Fruit fly (Drosophila melanogaster) whole organism, embryonic: ENCODE measurements around the gene CG1307.
A peak's percentile ranks its signal among the peaks of the same experiment; 100 is the strongest.

ENCODE experiments used
- Atf3 ChIP-seq: fragments of 200-800 bp; sonication (Bioruptor generic); optimal IDR thresholded peaks from 3 replicates; lab custom pipeline; 2016; ENCODE audit warnings: missing biosample characterization, missing genetic modification characterization
- Bdp1 ChIP-seq: fragments of 200-800 bp; sonication (Bioruptor generic); optimal IDR thresholded peaks from 3 replicates; lab custom pipeline; 2016; ENCODE audit warnings: missing biosample characterization, missing genetic modification characterization
- Blimp-1 ChIP-seq: fragments of 200-800 bp; sonication (Bioruptor generic); optimal IDR thresholded peaks from 3 replicates; lab custom pipeline; 2018; ENCODE audit warnings: missing biosample characterization, missing genetic modification characterization, mild to moderate bottlenecking, moderate library complexity, missing genetic modification reagents
- CG11456 ChIP-seq: fragments of 200-800 bp; sonication (Bioruptor generic); IDR thresholded peaks from 3 replicates; pipeline ENCODE4 v1.3.6; 2022; ENCODE audit warnings: missing biosample characterization, missing genetic modification characterization
- CG12071 ChIP-seq: fragments of 200-800 bp; sonication (Bioruptor generic); optimal IDR thresholded peaks from 3 replicates; lab custom pipeline; 2018; ENCODE audit warnings: missing biosample characterization, mild to moderate bottlenecking, missing genetic modification characterization
- CG1233 ChIP-seq: fragments of 200-800 bp; sonication (Bioruptor generic); optimal IDR thresholded peaks from 4 replicates; lab custom pipeline; 2018; ENCODE audit warnings: missing biosample characterization, mild to moderate bottlenecking, missing genetic modification characterization
- CG12942 ChIP-seq: fragments of 200-800 bp; sonication (Bioruptor generic); optimal IDR thresholded peaks from 3 replicates; lab custom pipeline; 2016; ENCODE audit warnings: missing biosample characterization, missing genetic modification characterization
- CG13287 ChIP-seq: fragments of 200-800 bp; sonication (Bioruptor generic); IDR thresholded peaks from 2 replicates; pipeline ENCODE4 v1.3.6; 2022; ENCODE audit warnings: missing biosample characterization, missing genetic modification characterization; ENCODE audit not compliant: partially characterized antibody
- CG14667 ChIP-seq: fragments of 200-800 bp; sonication (Bioruptor generic); IDR thresholded peaks from 2 replicates; pipeline ENCODE4 v1.3.6; 2022; ENCODE audit warnings: missing biosample characterization, missing genetic modification characterization
- CG15011 ChIP-seq: fragments of 200-800 bp; sonication (Bioruptor generic); optimal IDR thresholded peaks from 3 replicates; lab custom pipeline; 2018; ENCODE audit warnings: missing biosample characterization, mild to moderate bottlenecking, missing genetic modification characterization
- CG15073 ChIP-seq: fragments of 200-800 bp; sonication (Bioruptor generic); optimal IDR thresholded peaks from 2 replicates; lab custom pipeline; 2016; ENCODE audit warnings: missing biosample characterization, missing genetic modification characterization
- CG15514 ChIP-seq: fragments of 200-800 bp; sonication (Bioruptor generic); optimal IDR thresholded peaks from 3 replicates; lab custom pipeline; 2017; ENCODE audit warnings: missing biosample characterization, missing genetic modification characterization, mild to moderate bottlenecking, moderate library complexity, missing genetic modification reagents
- CG15696 ChIP-seq: fragments of 200-800 bp; sonication (Bioruptor generic); optimal IDR thresholded peaks from 2 replicates; lab custom pipeline; 2019; ENCODE audit warnings: missing biosample characterization, mild to moderate bottlenecking, missing genetic modification characterization, moderate library complexity
- CG16863 ChIP-seq: fragments of 200-800 bp; sonication (Bioruptor generic); optimal IDR thresholded peaks from 3 replicates; lab custom pipeline; 2016; ENCODE audit warnings: missing biosample characterization, missing genetic modification characterization
- CG17612 ChIP-seq: fragments of 200-800 bp; sonication (Bioruptor generic); IDR thresholded peaks from 2 replicates; pipeline ENCODE4 v1.3.6; 2022; ENCODE audit warnings: missing biosample characterization, missing genetic modification characterization
- CG2202 ChIP-seq: fragments of 200-800 bp; sonication (Bioruptor generic); optimal IDR thresholded peaks from 2 replicates; lab custom pipeline; 2018; ENCODE audit warnings: missing biosample characterization, mild to moderate bottlenecking, missing genetic modification characterization
- CG31441 ChIP-seq: fragments of 200-800 bp; sonication (Bioruptor generic); IDR thresholded peaks from 2 replicates; pipeline ENCODE4 v1.3.6; 2022; ENCODE audit warnings: missing biosample characterization, missing genetic modification characterization
- CG3995 ChIP-seq: fragments of 200-800 bp; sonication (Bioruptor generic); optimal IDR thresholded peaks from 3 replicates; lab custom pipeline; 2016; ENCODE audit warnings: missing biosample characterization, missing genetic modification characterization
- CG6254 ChIP-seq: fragments of 200-800 bp; sonication (Bioruptor generic); optimal IDR thresholded peaks from 3 replicates; lab custom pipeline; 2017; ENCODE audit warnings: mild to moderate bottlenecking, missing biosample characterization, missing genetic modification reagents, missing genetic modification characterization
- CG7556 ChIP-seq: fragments of 200-800 bp; sonication (Bioruptor generic); optimal IDR thresholded peaks from 2 replicates; lab custom pipeline; 2017; ENCODE audit warnings: missing biosample characterization, mild to moderate bottlenecking, missing genetic modification characterization
- CG7745 ChIP-seq: fragments of 200-800 bp; sonication (Bioruptor generic); optimal IDR thresholded peaks from 2 replicates; lab custom pipeline; 2018; ENCODE audit warnings: missing biosample characterization, mild to moderate bottlenecking, missing genetic modification characterization, moderate library complexity
- CG9727 ChIP-seq: fragments of 200-800 bp; sonication (Bioruptor generic); optimal IDR thresholded peaks from 3 replicates; lab custom pipeline; 2017; ENCODE audit warnings: missing biosample characterization, mild to moderate bottlenecking, missing genetic modification characterization
- CG9797 ChIP-seq: fragments of 200-800 bp; sonication (Bioruptor generic); optimal IDR thresholded peaks from 3 replicates; lab custom pipeline; 2018; ENCODE audit warnings: missing biosample characterization, mild to moderate bottlenecking, missing genetic modification characterization
- CkIIα-i1 ChIP-seq: fragments of 200-800 bp; sonication (Bioruptor generic); IDR thresholded peaks from 2 replicates; pipeline ENCODE4 v1.3.6; 2022; ENCODE audit warnings: missing biosample characterization, missing genetic modification characterization
- D19A ChIP-seq: fragments of 200-800 bp; optimal IDR thresholded peaks from 3 replicates; lab custom pipeline; 2019; ENCODE audit warnings: missing biosample characterization, mild to moderate bottlenecking, missing genetic modification characterization, moderate library complexity
- E2f2 ChIP-seq: fragments of 200-800 bp; sonication (Bioruptor generic); IDR thresholded peaks from 2 replicates; pipeline ENCODE4 v1.3.6; 2022; ENCODE audit warnings: missing biosample characterization, missing genetic modification characterization
- Gug ChIP-seq: fragments of 200-800 bp; sonication (Bioruptor generic); IDR thresholded peaks from 4 replicates; pipeline ENCODE4 v1.3.6; 2022; ENCODE audit warnings: missing biosample characterization, missing genetic modification characterization
- Lhr ChIP-seq: fragments of 200-800 bp; sonication (Bioruptor generic); optimal IDR thresholded peaks from 3 replicates; lab custom pipeline; 2017; ENCODE audit warnings: mild to moderate bottlenecking, missing biosample characterization, missing genetic modification reagents, missing genetic modification characterization
- Oaz ChIP-seq: fragments of 200-800 bp; sonication (Bioruptor generic); IDR thresholded peaks from 2 replicates; pipeline ENCODE4 v1.3.6; 2022; ENCODE audit warnings: missing biosample characterization, missing genetic modification characterization
- Rfx ChIP-seq: fragments of 200-800 bp; sonication (Bioruptor generic); IDR thresholded peaks from 2 replicates; pipeline ENCODE4 v1.3.6; 2022; ENCODE audit warnings: missing biosample characterization, missing genetic modification characterization
- Rx ChIP-seq: fragments of 200-800 bp; sonication (Bioruptor generic); IDR thresholded peaks from 2 replicates; pipeline ENCODE4 v1.3.6; 2022; ENCODE audit warnings: missing biosample characterization, missing genetic modification characterization
- Sox100B ChIP-seq: fragments of 200-800 bp; sonication (Bioruptor generic); optimal IDR thresholded peaks from 3 replicates; lab custom pipeline; 2018; ENCODE audit warnings: missing biosample characterization, mild to moderate bottlenecking, missing genetic modification characterization
- Ssrp ChIP-seq: fragments of 200-800 bp; sonication (Bioruptor generic); optimal IDR thresholded peaks from 2 replicates; lab custom pipeline; 2018; ENCODE audit warnings: missing biosample characterization, mild to moderate bottlenecking, missing genetic modification characterization, moderate library complexity
- Usf ChIP-seq: fragments of 200-800 bp; sonication (Bioruptor generic); optimal IDR thresholded peaks from 2 replicates; lab custom pipeline; 2017; ENCODE audit warnings: missing genotype, missing biosample characterization, missing genetic modification characterization
- btn ChIP-seq: fragments of 200-800 bp; sonication (Bioruptor generic); optimal IDR thresholded peaks from 2 replicates; lab custom pipeline; 2016; ENCODE audit warnings: missing biosample characterization, missing genetic modification characterization
- dan ChIP-seq: fragments of 200-800 bp; sonication (Bioruptor generic); IDR thresholded peaks from 2 replicates; pipeline ENCODE4 v1.3.6; 2022; ENCODE audit warnings: missing biosample characterization, missing genetic modification characterization
- dpn ChIP-seq, 2 experiments: fragments of 200-800 bp; sonication (Bioruptor generic); optimal IDR thresholded peaks; 3 replicates each; lab custom pipeline; 2016; ENCODE audit warnings: missing biosample characterization in 2 of 2, missing genetic modification characterization in 2 of 2
- ewg ChIP-seq: fragments of 200-800 bp; sonication (Bioruptor generic); optimal IDR thresholded peaks from 3 replicates; lab custom pipeline; 2017; ENCODE audit warnings: mild to moderate bottlenecking, missing biosample characterization, missing genetic modification reagents, missing genetic modification characterization
- gem ChIP-seq: fragments of 200-800 bp; sonication (Bioruptor generic); optimal IDR thresholded peaks from 2 replicates; lab custom pipeline; 2019; ENCODE audit warnings: missing biosample characterization, mild to moderate bottlenecking, missing genetic modification characterization, moderate library complexity
- knrl ChIP-seq: fragments of 200-800 bp; sonication (Bioruptor generic); IDR thresholded peaks from 3 replicates; pipeline ENCODE4 v1.3.6; 2022; ENCODE audit warnings: missing biosample characterization, missing genetic modification characterization; ENCODE audit not compliant: partially characterized antibody
- nmo ChIP-seq: fragments of 200-800 bp; sonication (Bioruptor generic); optimal IDR thresholded peaks from 2 replicates; lab custom pipeline; 2018; ENCODE audit warnings: missing biosample characterization, mild to moderate bottlenecking, missing genetic modification characterization, moderate library complexity
- org-1 ChIP-seq: fragments of 200-800 bp; sonication (Bioruptor generic); optimal IDR thresholded peaks from 2 replicates; lab custom pipeline; 2017; ENCODE audit warnings: missing biosample characterization, missing genetic modification characterization
- row ChIP-seq: fragments of 200-800 bp; sonication (Bioruptor generic); IDR thresholded peaks from 3 replicates; pipeline ENCODE4 v1.3.6; 2022; ENCODE audit warnings: missing biosample characterization, missing genetic modification characterization
- sens ChIP-seq: fragments of 200-800 bp; sonication (Bioruptor generic); peaks from one replicate; lab custom pipeline; 2016; ENCODE audit warnings: missing biosample characterization, missing genetic modification characterization
- sisA ChIP-seq: fragments of 200-800 bp; sonication (Bioruptor generic); IDR thresholded peaks from 2 replicates; pipeline ENCODE4 v1.3.6; 2022; ENCODE audit warnings: missing biosample characterization, missing genetic modification characterization
- tio ChIP-seq: fragments of 200-800 bp; sonication (Bioruptor generic); optimal IDR thresholded peaks from 2 replicates; lab custom pipeline; 2017; ENCODE audit warnings: missing biosample characterization, missing genetic modification characterization, inconsistent platforms
- tll ChIP-seq, 2 experiments: fragments of 200-800 bp in 1 of 2; fragments of >200 bp in 1 of 2; sonication (Bioruptor generic) in 1 of 2; optimal IDR thresholded peaks; 2 replicates each; lab custom pipeline; 2017 to 2019; ENCODE audit warnings: missing biosample characterization in 2 of 2, missing genetic modification characterization in 2 of 2, mild to moderate bottlenecking in 1 of 2, moderate library complexity in 1 of 2
- wek ChIP-seq: fragments of 200-800 bp; sonication (Bioruptor generic); optimal IDR thresholded peaks from 3 replicates; lab custom pipeline; 2018; ENCODE audit warnings: missing biosample characterization, mild to moderate bottlenecking, missing genetic modification characterization, moderate library complexity
- zfh1 ChIP-seq: fragments of 200-800 bp; sonication (Bioruptor generic); IDR thresholded peaks from 3 replicates; pipeline ENCODE4 v1.3.6; 2022; ENCODE audit warnings: missing biosample characterization, missing genetic modification characterization

CG1307 gene

dm6 chr3R:6664371-6665116, 7.3 kb upstream of the CG1307 start (continued):
- no peak for TF ChIP-seq CkIIα-i1 (GFP tag; lab: Robert Waterston, UW)
- peak; percentile 74 for TF ChIP-seq sens (GFP tag; lab: Kevin White, UChicago)
- peak; percentile 42 for TF ChIP-seq tio (GFP tag; lab: Kevin White, UChicago)
- peak; percentile 51 for TF ChIP-seq nmo
- TF ChIP-seq D19A (tag; lab: Kevin White, UChicago): peak; percentile 16
- peak; percentile 30 for TF ChIP-seq CG2202
- TF ChIP-seq CG13287 (GFP tag; lab: Robert Waterston, UW): peak; percentile 9; the same call in 1 of the 2 replicates
- peak; percentile 27 for TF ChIP-seq Sox100B (GFP tag; lab: Kevin White, UChicago)
- no peak for TF ChIP-seq CG7745 (tag; lab: Kevin White, UChicago)
- no peak for TF ChIP-seq Gug (GFP tag; lab: Robert Waterston, UW)
- peak; percentile 8 for TF ChIP-seq btn
- no peak for TF ChIP-seq CG6254 (GFP tag; lab: Kevin White, UChicago)
- TF ChIP-seq CG15514 (GFP tag; lab: Kevin White, UChicago): no peak
- TF ChIP-seq Atf3: peak; percentile 7
- TF ChIP-seq Oaz (GFP tag; lab: Robert Waterston, UW): no peak
- peak; percentile 77 for TF ChIP-seq CG31441
- TF ChIP-seq CG15011: no peak
- no peak for TF ChIP-seq CG17612 (GFP tag; lab: Robert Waterston, UW)
- no peak for TF ChIP-seq CG12071
- 0 out of 3 replicates have a peak, but pooled peaks have one; percentile 13 for TF ChIP-seq knrl (GFP tag; lab: Robert Waterston, UW)
- TF ChIP-seq CG15696 (tag; lab: Kevin White, UChicago): peak; percentile 78
- TF ChIP-seq CG12942 (GFP tag; lab: Kevin White, UChicago): peak; percentile 5
- TF ChIP-seq zfh1 (GFP tag; lab: Robert Waterston, UW): peak; percentile 58; the same call in 2 of the 3 replicates
- TF ChIP-seq Bdp1 (GFP tag; lab: Kevin White, UChicago): no peak
- peak; percentile 31 for TF ChIP-seq Ssrp (tag; lab: Kevin White, UChicago)
- TF ChIP-seq wek (GFP tag; lab: Kevin White, UChicago): peak; percentile 18
- TF ChIP-seq CG11456 (GFP tag; lab: Robert Waterston, UW): no peak
- peak; percentile 25; the same call in 1 of the 3 replicates for TF ChIP-seq row
- no peak for TF ChIP-seq Usf (GFP tag; lab: Kevin White, UChicago)
- peak; percentile 29 for TF ChIP-seq gem (tag; lab: Kevin White, UChicago)
- no peak for TF ChIP-seq ewg (GFP tag; lab: Kevin White, UChicago)
- peak; percentile 39 for TF ChIP-seq CG9727 (GFP tag; lab: Kevin White, UChicago)
- TF ChIP-seq E2f2 (GFP tag; lab: Robert Waterston, UW): peak; percentile 66
- TF ChIP-seq CG3995 (GFP tag; lab: Kevin White, UChicago): peak; percentile 95
- no peak for TF ChIP-seq CG16863 (GFP tag; lab: Kevin White, UChicago)
- peak; percentile 12 for TF ChIP-seq CG1233 (GFP tag; lab: Kevin White, UChicago)
- no peak for TF ChIP-seq CG9797 (GFP tag; lab: Kevin White, UChicago)
- peak; percentile 65 for TF ChIP-seq CG7556
- peak in 1 of 2 experiments; percentile 59 for TF ChIP-seq tll (GFP tag; optimal IDR thresholded peaks at IDR 0.05; lab: Kevin White, UChicago)
- TF ChIP-seq Rfx: no peak
- TF ChIP-seq CG14667 (GFP tag; lab: Robert Waterston, UW): no peak
- 0 out of 2 replicates have a peak, but pooled peaks have one; percentile 4 for TF ChIP-seq Rx (GFP tag; lab: Robert Waterston, UW)
- peak; percentile 13 for TF ChIP-seq org-1 (GFP tag; lab: Kevin White, UChicago)
- TF ChIP-seq Blimp-1: no peak
- TF ChIP-seq dan (GFP tag; lab: Robert Waterston, UW): no peak
- no peak for TF ChIP-seq sisA
- peak; percentile 3 for TF ChIP-seq Lhr (GFP tag; lab: Kevin White, UChicago)
- TF ChIP-seq CG15073 (GFP tag; lab: Kevin White, UChicago): no peak
- TF ChIP-seq dpn (GFP tag; optimal IDR thresholded peaks at IDR 0.05; lab: Kevin White, UChicago): peak in 1 of 2 experiments; percentile 14
